Worm (Caenorhabditis elegans): ENCODE measurements around the gene F49C5.3.

DNA sequence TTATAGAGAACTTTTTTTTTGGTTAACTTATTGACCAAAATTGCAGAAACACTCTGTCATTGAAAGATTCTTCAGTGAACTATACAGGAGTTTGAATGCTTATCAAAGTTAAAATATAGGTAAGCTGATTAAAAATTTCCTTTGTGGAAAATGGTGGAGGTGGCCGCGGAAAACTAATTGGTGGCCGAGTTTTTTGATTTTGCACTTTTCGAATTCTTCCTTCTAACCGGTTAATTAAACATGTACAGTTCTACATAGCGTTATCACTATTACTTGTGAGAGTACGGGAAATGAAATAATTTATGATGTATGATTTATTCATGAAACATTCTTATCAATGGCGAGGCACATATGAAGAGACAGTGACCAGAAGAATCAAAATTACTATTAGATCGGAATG, 41.5 kb downstream of the F49C5.3 start, which contains the start of gene clec-8:
- TF ChIP-seq tab-1 (GFP tag; IDR thresholded peaks at IDR 0.05) = no peak
- TF ChIP-seq T22C8.4 (GFP tag; IDR thresholded peaks at IDR 0.05) = no peak
- no peak for TF ChIP-seq ref-1 (GFP tag; conservative IDR thresholded peaks at IDR 0.05)
- no peak for TF ChIP-seq ztf-29 (GFP tag; IDR thresholded peaks at IDR 0.05)
- TF ChIP-seq klf-2 (GFP tag; conservative IDR thresholded peaks at IDR 0.05) = no peak
